Worm (Caenorhabditis elegans) whole organism, midembryonic: ENCODE results near the gene ZK686.5.

Source experiments
- cog-1 ChIP-seq: sonication (generic microtip); optimal IDR thresholded peaks from 2 replicates; lab custom pipeline; 2016; ENCODE audit warnings: missing genetic modification characterization, missing compliant biosample characterization
- flt-1 ChIP-seq: fragments of 200-800 bp; sonication (Bioruptor generic); IDR thresholded peaks from 2 replicates; pipeline ENCODE4 v1.3.6; 2022; ENCODE audit warnings: missing genetic modification characterization, missing compliant biosample characterization
- med-1 ChIP-seq: sonication (generic microtip); optimal IDR thresholded peaks from 2 replicates; lab custom pipeline; 2017; ENCODE audit warnings: missing genetic modification characterization, mild to moderate bottlenecking, missing compliant biosample characterization, antibody characterized with exemption, missing genetic modification reagents; ENCODE audit not compliant: insufficient read depth
- ref-1 ChIP-seq: fragments of 200-800 bp; sonication (Bioruptor generic); conservative IDR thresholded peaks from 2 replicates; pipeline ENCODE4 v1.3.6; 2022; ENCODE audit warnings: missing genetic modification reagents, missing genetic modification characterization, missing compliant biosample characterization
- ztf-29 ChIP-seq: fragments of 200-800 bp; sonication (Bioruptor generic); IDR thresholded peaks from 2 replicates; pipeline ENCODE4 v1.3.6; 2022; ENCODE audit warnings: missing genetic modification reagents, missing genetic modification characterization, missing compliant biosample characterization

DNA sequence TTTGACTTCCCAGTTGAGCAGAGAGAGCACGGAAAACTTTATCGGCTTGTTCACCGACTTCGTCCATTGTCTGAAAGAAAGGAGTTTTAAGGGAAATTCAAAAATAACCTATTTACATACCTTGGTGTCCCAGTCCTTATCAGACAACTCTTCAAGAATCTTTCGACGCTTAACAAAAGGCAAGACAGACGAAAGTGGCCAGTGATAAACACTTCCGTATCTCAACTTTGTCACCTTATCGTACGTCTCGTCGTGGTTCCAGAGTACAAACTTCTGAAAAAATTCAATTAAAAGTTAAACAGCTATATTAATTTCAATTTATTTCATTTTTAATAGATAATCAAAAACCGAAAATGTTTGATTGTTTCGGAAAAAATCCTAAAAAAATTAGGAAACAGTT lies 5.1 kb downstream of the ZK686.5 start:
- TF ChIP-seq cog-1 (tag; lab: Kevin White, UChicago): no peak
- TF ChIP-seq ref-1: no peak
- TF ChIP-seq ztf-29: no peak
- TF ChIP-seq med-1 (GFP tag; lab: Kevin White, UChicago): no peak
- no peak for TF ChIP-seq flt-1 (GFP tag; lab: Robert Waterston, UW)
